Comparison of ENCODE assay signal across 3 worm cellular contexts in the genomic region with DNA sequence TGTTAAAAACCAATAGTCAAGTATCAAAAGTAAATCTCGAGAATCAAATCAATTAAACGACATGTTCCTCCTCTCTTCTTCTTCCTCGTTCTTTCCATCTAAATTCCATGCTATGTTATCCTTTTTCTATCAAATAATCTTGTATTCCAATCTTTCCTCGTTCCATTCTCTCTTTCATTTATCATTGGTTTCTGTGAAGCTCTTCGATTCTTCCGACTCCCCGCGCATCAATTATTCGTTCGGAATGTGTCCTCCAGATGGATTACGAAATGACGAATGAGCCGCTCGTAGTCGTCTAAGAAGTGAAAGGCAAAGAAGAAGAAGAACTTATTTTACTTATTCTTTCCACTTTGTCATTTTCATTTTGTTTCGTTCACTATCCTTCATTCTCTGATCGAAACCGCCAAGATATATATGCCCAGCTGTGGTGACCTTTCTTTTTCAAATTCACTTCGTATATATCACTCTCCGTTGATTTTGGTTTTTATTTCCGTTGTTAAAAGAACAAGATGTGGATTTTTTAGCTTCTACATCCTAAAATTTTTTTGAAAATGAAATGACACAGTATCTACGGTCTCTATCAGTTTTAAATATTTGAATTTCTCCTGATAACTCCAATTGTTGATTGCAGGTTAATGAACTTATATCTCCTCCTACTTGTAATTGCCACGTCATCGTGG.
A peak's percentile ranks its signal among the peaks of the same experiment; 100 is the strongest.
TF ChIP-seq lines count a peak whose summit lies in the region.

A gene (plus strand): TSS at position 630 of the 680 bp plus-strand sequence.

TF ChIP-seq in whole organism, L1 larva, 84 proteins besides CTCF, POLR2A, EP300 and RAD21:
- TF ChIP-seq blmp-1 (tag; optimal IDR thresholded peaks at IDR 0.05; lab: Kevin White, UChicago) (peak; percentile 53), ceh-8 (GFP tag; optimal IDR thresholded peaks at IDR 0.05; lab: Kevin White, UChicago) (no peak)

TF ChIP-seq in whole organism, L2 larva, 48 proteins besides CTCF, POLR2A, EP300 and RAD21:
- TF ChIP-seq mab-5 (tag; optimal IDR thresholded peaks at IDR 0.05; lab: Kevin White, UChicago) = peak; percentile 73
- peak; percentile 74 for TF ChIP-seq unc-55 (GFP tag; optimal IDR thresholded peaks at IDR 0.05; lab: Kevin White, UChicago)
- no peak for TF ChIP-seq alr-1 (tag; optimal IDR thresholded peaks at IDR 0.05; lab: Kevin White, UChicago)
TF ChIP-seq in whole organism, L2 larva: peak in this region for 2.

TF ChIP-seq in whole organism, L3 larva, 47 proteins besides CTCF, POLR2A, EP300 and RAD21:
- TF ChIP-seq nhr-12 (tag; optimal IDR thresholded peaks at IDR 0.05; lab: Kevin White, UChicago) = no peak
- no peak for TF ChIP-seq nhr-43 (tag; optimal IDR thresholded peaks at IDR 0.05; lab: Kevin White, UChicago; ENCODE audit: poor library complexity, severe bottlenecking)
- no peak for TF ChIP-seq ceh-16 (tag; optimal IDR thresholded peaks at IDR 0.05; lab: Kevin White, UChicago)
- peak; percentile 78 for TF ChIP-seq lin-39 (tag; optimal IDR thresholded peaks at IDR 0.05; lab: Kevin White, UChicago)
- TF ChIP-seq egl-27 (tag; optimal IDR thresholded peaks at IDR 0.05; lab: Kevin White, UChicago) = no peak
- TF ChIP-seq sea-2 (GFP tag; optimal IDR thresholded peaks at IDR 0.05; lab: Kevin White, UChicago) = no peak
- TF ChIP-seq R02D3.7 (tag; optimal IDR thresholded peaks at IDR 0.05; lab: Kevin White, UChicago) = no peak
- peak; percentile 76 for TF ChIP-seq elt-1 (tag; optimal IDR thresholded peaks at IDR 0.05; lab: Kevin White, UChicago)
- no peak for TF ChIP-seq jun-1 (tag; optimal IDR thresholded peaks at IDR 0.05; lab: Kevin White, UChicago)
- TF ChIP-seq unc-62 (GFP tag; optimal IDR thresholded peaks at IDR 0.05; lab: Kevin White, UChicago) = peak; percentile 55
- TF ChIP-seq mml-1 (tag; optimal IDR thresholded peaks at IDR 0.05; lab: Kevin White, UChicago) = no peak
- no peak for TF ChIP-seq pha-4 (tag; optimal IDR thresholded peaks at IDR 0.05; lab: Kevin White, UChicago)
- no peak for TF ChIP-seq lin-15B (tag; optimal IDR thresholded peaks at IDR 0.05; lab: Kevin White, UChicago)
- no peak for TF ChIP-seq ztf-4 (tag; optimal IDR thresholded peaks at IDR 0.05; lab: Kevin White, UChicago)
- no peak for TF ChIP-seq aly-2 (tag; optimal IDR thresholded peaks at IDR 0.05; lab: Kevin White, UChicago)
- TF ChIP-seq fkh-10 (GFP tag; optimal IDR thresholded peaks at IDR 0.05; lab: Kevin White, UChicago) = no peak
- no peak for TF ChIP-seq ZK546.5 (tag; optimal IDR thresholded peaks at IDR 0.05; lab: Kevin White, UChicago)
- no peak for TF ChIP-seq nhr-76 (tag; optimal IDR thresholded peaks at IDR 0.05; lab: Kevin White, UChicago)
- TF ChIP-seq daf-12 (tag; optimal IDR thresholded peaks at IDR 0.05; lab: Kevin White, UChicago) = no peak
- no peak for TF ChIP-seq unc-39 (tag; optimal IDR thresholded peaks at IDR 0.05; lab: Kevin White, UChicago)
- no peak for TF ChIP-seq egl-5 (tag; optimal IDR thresholded peaks at IDR 0.05; lab: Kevin White, UChicago)
